Worm (Caenorhabditis elegans) whole organism, L3 larva: ENCODE data around the gene col-36.

Source experiments
- fkh-10 ChIP-seq: sonication (generic microtip); optimal IDR thresholded peaks from 2 replicates; lab custom pipeline; 2017; ENCODE audit warnings: missing biosample characterization, missing genetic modification reagents, missing genetic modification characterization
- nhr-67 ChIP-seq: fragments of 150-350 bp; optimal IDR thresholded peaks from 2 replicates; lab custom pipeline; 2014; ENCODE audit warnings: missing biosample characterization, missing genetic modification characterization

ce11 chrII:7204951-7205350 is 36.3 kb upstream of the col-36 start, which contains the start of gene srd-58:
- TF ChIP-seq nhr-67 (no peak), fkh-10 (GFP tag; lab: Kevin White, UChicago) (no peak)
